Fruit fly (Drosophila melanogaster) whole organism, pupa: ENCODE measurements around the gene ringer.

Source experiments
- CG10348 ChIP-seq: fragments of 200-800 bp; sonication (Bioruptor generic); IDR thresholded peaks from 2 replicates; pipeline ENCODE4 v1.3.6; 2022; ENCODE audit warnings: missing biosample characterization, missing genetic modification characterization
- CG12605 ChIP-seq: fragments of 200-800 bp; sonication (Bioruptor generic); IDR thresholded peaks from 2 replicates; pipeline ENCODE4 v1.3.6; 2022; ENCODE audit warnings: missing biosample characterization, missing genetic modification characterization
- CG13204 ChIP-seq: fragments of 200-800 bp; sonication (Bioruptor generic); optimal IDR thresholded peaks from 2 replicates; lab custom pipeline; 2018; ENCODE audit warnings: missing biosample characterization, mild to moderate bottlenecking, missing genetic modification characterization, moderate library complexity
- CG14655 ChIP-seq: fragments of 200-800 bp; sonication (Bioruptor generic); optimal IDR thresholded peaks from 3 replicates; lab custom pipeline; 2017; ENCODE audit warnings: mild to moderate bottlenecking, missing biosample characterization, missing genetic modification reagents, missing genetic modification characterization
- CG15710 ChIP-seq: fragments of 200-800 bp; sonication (Bioruptor generic); optimal IDR thresholded peaks from 2 replicates; lab custom pipeline; 2018; ENCODE audit warnings: missing biosample characterization, mild to moderate bottlenecking, missing genetic modification characterization, moderate library complexity
- CG17806 ChIP-seq: fragments of 200-800 bp; sonication (Bioruptor generic); optimal IDR thresholded peaks from 2 replicates; lab custom pipeline; 2018; ENCODE audit warnings: missing biosample characterization, mild to moderate bottlenecking, missing genetic modification characterization, moderate library complexity
- CG32121 ChIP-seq: fragments of 200-800 bp; sonication (Bioruptor generic); IDR thresholded peaks from 2 replicates; pipeline ENCODE4 v1.3.6; 2022; ENCODE audit warnings: missing biosample characterization, missing genetic modification characterization
- CG34367 ChIP-seq: fragments of 200-800 bp; sonication (Bioruptor generic); optimal IDR thresholded peaks from 2 replicates; lab custom pipeline; 2018; ENCODE audit warnings: missing biosample characterization, mild to moderate bottlenecking, missing genetic modification characterization
- CG4496 ChIP-seq: fragments of 200-800 bp; sonication (Bioruptor generic); IDR thresholded peaks from 3 replicates; pipeline ENCODE4 v1.3.6; 2022; ENCODE audit warnings: missing biosample characterization, missing genetic modification characterization
- CG8159 ChIP-seq: fragments of 200-800 bp; sonication (Bioruptor generic); optimal IDR thresholded peaks from 3 replicates; lab custom pipeline; 2018; ENCODE audit warnings: missing biosample characterization, mild to moderate bottlenecking, missing genetic modification characterization, moderate library complexity
- CG8301 ChIP-seq: fragments of 200-800 bp; sonication (Bioruptor generic); optimal IDR thresholded peaks from 2 replicates; lab custom pipeline; 2018; ENCODE audit warnings: missing biosample characterization, mild to moderate bottlenecking, missing genetic modification characterization
- CG9948 ChIP-seq: fragments of 200-800 bp; sonication (Bioruptor generic); optimal IDR thresholded peaks from 2 replicates; lab custom pipeline; 2018; ENCODE audit warnings: missing biosample characterization, mild to moderate bottlenecking, missing genetic modification characterization, moderate library complexity
- D1 ChIP-seq: fragments of 200-800 bp; sonication (Bioruptor generic); optimal IDR thresholded peaks from 2 replicates; lab custom pipeline; 2018; ENCODE audit warnings: missing biosample characterization, mild to moderate bottlenecking, missing genetic modification characterization, moderate library complexity
- EcR ChIP-seq: fragments of 200-800 bp; sonication (Bioruptor generic); optimal IDR thresholded peaks from 3 replicates; lab custom pipeline; 2019; ENCODE audit warnings: missing biosample characterization, missing genetic modification characterization, mild to moderate bottlenecking, moderate library complexity, missing genetic modification reagents
- Ets98B ChIP-seq: fragments of 200-800 bp; sonication (Bioruptor generic); IDR thresholded peaks from 2 replicates; pipeline ENCODE4 v1.3.6; 2022; ENCODE audit warnings: missing biosample characterization, missing genetic modification characterization
- Pif1A ChIP-seq: fragments of 200-800 bp; sonication (Bioruptor generic); optimal IDR thresholded peaks from 3 replicates; lab custom pipeline; 2016; ENCODE audit warnings: missing biosample characterization, missing genetic modification characterization
- Pif1B ChIP-seq: fragments of 200-800 bp; sonication (Bioruptor generic); optimal IDR thresholded peaks from 3 replicates; lab custom pipeline; 2016; ENCODE audit warnings: missing biosample characterization, missing genetic modification characterization
- Snoo ChIP-seq: fragments of 200-800 bp; sonication (Bioruptor generic); optimal IDR thresholded peaks from 3 replicates; lab custom pipeline; 2017; ENCODE audit warnings: missing biosample characterization, mild to moderate bottlenecking, missing genetic modification characterization, inconsistent platforms
- fd96Ca ChIP-seq: fragments of 200-800 bp; sonication (Bioruptor generic); IDR thresholded peaks from 3 replicates; pipeline ENCODE4 v1.3.6; 2022; ENCODE audit warnings: missing biosample characterization, missing genetic modification characterization
- gl ChIP-seq: fragments of 200-800 bp; sonication (Bioruptor generic); optimal IDR thresholded peaks from 2 replicates; lab custom pipeline; 2018; ENCODE audit warnings: missing biosample characterization, mild to moderate bottlenecking, missing genetic modification characterization
- rn ChIP-seq: fragments of 200-800 bp; sonication (Bioruptor generic); IDR thresholded peaks from 2 replicates; pipeline ENCODE4 v1.3.6; 2022; ENCODE audit warnings: missing biosample characterization, missing genetic modification characterization

The ringer gene

dm6 chr3L:16356171-16356765, 3.0 kb downstream of the ringer start:
- TF ChIP-seq fd96Ca (GFP tag; lab: Robert Waterston, UW): 0 out of 3 replicates have a peak, but pooled peaks have one; percentile 9
- TF ChIP-seq CG9948 (tag; lab: Kevin White, UChicago): no peak

- TF ChIP-seq CG4496 (GFP tag; lab: Robert Waterston, UW) (no peak), CG34367 (tag; lab: Kevin White, UChicago) (no peak), Ets98B (no peak), CG13204 (GFP tag; lab: Kevin White, UChicago) (no peak), rn (GFP tag; lab: Robert Waterston, UW) (no peak), CG10348 (GFP tag; lab: Robert Waterston, UW) (no peak)
These were observed 5.0 kb downstream of the ringer start, which contains the start of gene Pdh for dm6 chr3L:16354197-16354596. Pdh (minus strand) TSS chr3L:16354297.

- TF ChIP-seq CG13204 (GFP tag; lab: Kevin White, UChicago) (no peak), CG32121 (GFP tag; lab: Robert Waterston, UW) (no peak), Ets98B (no peak), fd96Ca (GFP tag; lab: Robert Waterston, UW) (no peak; the same call in 2 of the 3 replicates), CG8301 (tag; lab: Kevin White, UChicago) (no peak), CG12605 (GFP tag; lab: Robert Waterston, UW) (no peak), CG10348 (GFP tag; lab: Robert Waterston, UW) (no peak), rn (GFP tag; lab: Robert Waterston, UW) (no peak), CG34367 (tag; lab: Kevin White, UChicago) (no peak), D1 (tag; lab: Kevin White, UChicago) (no peak), CG9948 (tag; lab: Kevin White, UChicago) (no peak), CG15710 (no peak), Pif1B (GFP tag; lab: Kevin White, UChicago) (no peak), CG17806 (no peak)
These were observed 7.3 kb downstream of the ringer start, which contains the start of the genes Golgin104 and Tcs3 for dm6 chr3L:16351770-16352429. Golgin104 (minus strand) TSS chr3L:16351951. Tcs3 (plus strand) TSS chr3L:16351991.

dm6 chr3L:16349686-16350085, 9.5 kb downstream of the ringer start:
- no peak for TF ChIP-seq Snoo (tag; lab: Kevin White, UChicago)
- TF ChIP-seq gl: no peak
- no peak for TF ChIP-seq CG9948 (tag; lab: Kevin White, UChicago)
- TF ChIP-seq CG17806: no peak
- no peak for TF ChIP-seq CG8301 (tag; lab: Kevin White, UChicago)
- no peak for TF ChIP-seq CG10348 (GFP tag; lab: Robert Waterston, UW)
- TF ChIP-seq, all 21 proteins: peak for 0

- TF ChIP-seq D1 (tag; lab: Kevin White, UChicago) (no peak), CG8301 (tag; lab: Kevin White, UChicago) (no peak), Pif1B (GFP tag; lab: Kevin White, UChicago) (no peak), CG12605 (GFP tag; lab: Robert Waterston, UW) (no peak), CG17806 (no peak), EcR (GFP tag; lab: Kevin White, UChicago) (no peak), rn (GFP tag; lab: Robert Waterston, UW) (no peak), CG10348 (GFP tag; lab: Robert Waterston, UW) (no peak), CG4496 (GFP tag; lab: Robert Waterston, UW) (no peak)
These were observed 11.3 kb downstream of the ringer start, which contains the start of gene mRpS34 for dm6 chr3L:16347914-16348313. mRpS34 (plus strand) TSS chr3L:16348074.

- no peak for TF ChIP-seq Pif1A (GFP tag; lab: Kevin White, UChicago)
- TF ChIP-seq CG8159 (tag; lab: Kevin White, UChicago): no peak
- no peak for TF ChIP-seq CG14655
- TF ChIP-seq CG12605 (GFP tag; lab: Robert Waterston, UW): no peak
- no peak for TF ChIP-seq fd96Ca (GFP tag; lab: Robert Waterston, UW)
- no peak for TF ChIP-seq D1 (tag; lab: Kevin White, UChicago)
- no peak for TF ChIP-seq CG8301 (tag; lab: Kevin White, UChicago)
- no peak for TF ChIP-seq CG32121 (GFP tag; lab: Robert Waterston, UW)
- no peak for TF ChIP-seq EcR (GFP tag; lab: Kevin White, UChicago)
- no peak for TF ChIP-seq Ets98B
- TF ChIP-seq rn (GFP tag; lab: Robert Waterston, UW): no peak
- TF ChIP-seq gl: no peak
- TF ChIP-seq Snoo (tag; lab: Kevin White, UChicago): no peak
These were observed 13.2 kb downstream of the ringer start, which contains the start of gene CG33257 for dm6 chr3L:16346023-16346422. CG33257 (plus strand) TSS chr3L:16346323.
